Fruit fly (Drosophila melanogaster) whole organism, prepupa: ENCODE measurements around the gene unc80.
A peak's percentile ranks its signal among the peaks of the same experiment; 100 is the strongest.

Experiments
- CG3032 ChIP-seq: fragments of 200-800 bp; optimal IDR thresholded peaks from 2 replicates; lab custom pipeline; 2019; ENCODE audit warnings: missing biosample characterization, mild to moderate bottlenecking, missing genetic modification characterization, moderate library complexity
- CG6792 ChIP-seq: fragments of 200-800 bp; sonication (Bioruptor generic); optimal IDR thresholded peaks from 3 replicates; lab custom pipeline; 2016; ENCODE audit warnings: missing biosample characterization, missing genetic modification characterization
- CG6854 ChIP-seq: fragments of 200-800 bp; sonication (Bioruptor generic); optimal IDR thresholded peaks from 2 replicates; lab custom pipeline; 2017; ENCODE audit warnings: missing biosample characterization, mild to moderate bottlenecking, missing genetic modification characterization
- Hr38 ChIP-seq: sonication (Bioruptor generic); optimal IDR thresholded peaks from 2 replicates; lab custom pipeline; 2016; ENCODE audit warnings: missing biosample characterization, missing genetic modification characterization
- Hr4 ChIP-seq: fragments of 200-800 bp; sonication (Bioruptor generic); optimal IDR thresholded peaks from 3 replicates; lab custom pipeline; 2016; ENCODE audit warnings: missing biosample characterization, missing genetic modification characterization
- Lpt ChIP-seq: fragments of 200-800 bp; sonication (Bioruptor generic); optimal IDR thresholded peaks from 3 replicates; lab custom pipeline; 2016; ENCODE audit warnings: missing biosample characterization, missing genetic modification characterization
- Met ChIP-seq: fragments of 200-800 bp; sonication (Bioruptor generic); optimal IDR thresholded peaks from 3 replicates; lab custom pipeline; 2016; ENCODE audit warnings: missing biosample characterization, missing genetic modification characterization
- Sox102F ChIP-seq: fragments of 200-800 bp; sonication (Bioruptor generic); optimal IDR thresholded peaks from 2 replicates; lab custom pipeline; 2016; ENCODE audit warnings: missing biosample characterization, mild to moderate bottlenecking, missing genetic modification characterization
- cyc ChIP-seq: fragments of 200-800 bp; sonication (Bioruptor generic); optimal IDR thresholded peaks from 3 replicates; lab custom pipeline; 2016; ENCODE audit warnings: missing biosample characterization, missing genetic modification characterization
- esn ChIP-seq: fragments of 200-800 bp; sonication (Bioruptor generic); optimal IDR thresholded peaks from 2 replicates; lab custom pipeline; 2016; ENCODE audit warnings: missing biosample characterization, mild to moderate bottlenecking, missing genetic modification characterization, moderate library complexity
- pdm3 ChIP-seq: fragments of 200-800 bp; sonication (Bioruptor generic); optimal IDR thresholded peaks from 3 replicates; lab custom pipeline; 2016; ENCODE audit warnings: missing biosample characterization, missing genetic modification characterization

dm6 chr3R:27706581-27707181 lies 44.4 kb downstream of the unc80 start, which contains the start of the genes CROT and CG12877:
- TF ChIP-seq Hr4 (GFP tag; lab: Kevin White, UChicago), result peak; percentile 84
- no peak for TF ChIP-seq CG6854 (GFP tag; lab: Kevin White, UChicago)
- TF ChIP-seq pdm3 (GFP tag; lab: Kevin White, UChicago), result peak; percentile 84
- TF ChIP-seq Met (GFP tag; lab: Kevin White, UChicago), result peak; percentile 77
- peak; percentile 82 for TF ChIP-seq CG3032
- peak; percentile 75 for TF ChIP-seq Sox102F (GFP tag; lab: Kevin White, UChicago)
- TF ChIP-seq cyc (GFP tag; lab: Kevin White, UChicago), result peak; percentile 71
- TF ChIP-seq Hr38 (GFP tag; lab: Kevin White, UChicago), result no peak
- TF ChIP-seq esn (GFP tag; lab: Kevin White, UChicago), result peak; percentile 82
- peak; percentile 69 for TF ChIP-seq CG6792 (GFP tag; lab: Kevin White, UChicago)
- peak; percentile 59 for TF ChIP-seq Lpt (GFP tag; lab: Kevin White, UChicago)
